Fruit fly (Drosophila melanogaster): ENCODE data around the gene CG11920.

- TF ChIP-seq CG16779 (tag; optimal IDR thresholded peaks at IDR 0.05) (no peak), CG4318 (GFP tag; optimal IDR thresholded peaks at IDR 0.05) (no peak), CG9139 (GFP tag; optimal IDR thresholded peaks at IDR 0.05) (no peak), CG1621 (tag; optimal IDR thresholded peaks at IDR 0.05) (peak; percentile 54), CG3032 (tag; optimal IDR thresholded peaks at IDR 0.05) (no peak), CG6808 (GFP tag; optimal IDR thresholded peaks at IDR 0.05) (no peak), Gug (GFP tag; IDR thresholded peaks at IDR 0.05) (no peak)
Observed at dm6 chr3R:25047504-25047903, 27.2 kb upstream of the CG11920 start, which contains the start of gene CG11790.

Measured in whole organism, prepupa.